Fruit fly (Drosophila melanogaster): ENCODE results near the gene Cp7Fa.

Cp7Fa gene

dm6 chrX:8517121-8518024 is 46.7 kb downstream of the Cp7Fa start, which contains the start of gene Nrg:
Nrg (plus strand) TSS chrX:8517373.
- TF ChIP-seq CTCF (optimal IDR thresholded peaks at IDR 0.05) (peak; percentile 31 to 46), CG8478 (optimal IDR thresholded peaks at IDR 0.05) (no peak)

dm6 chrX:8518025-8518661 is 47.5 kb downstream of the Cp7Fa start:
- no peak for TF ChIP-seq CG8478 (optimal IDR thresholded peaks at IDR 0.05)
- TF ChIP-seq CTCF (optimal IDR thresholded peaks at IDR 0.05), result no peak

- TF ChIP-seq CG8478 (optimal IDR thresholded peaks at IDR 0.05) (no peak), CTCF (optimal IDR thresholded peaks at IDR 0.05) (no peak)
Measured at dm6 chrX:8520517-8520916, 49.8 kb downstream of the Cp7Fa start.

- TF ChIP-seq CG8478 (optimal IDR thresholded peaks at IDR 0.05) (no peak), CTCF (optimal IDR thresholded peaks at IDR 0.05) (no peak)
Measured at dm6 chrX:8521492-8521891, 50.8 kb downstream of the Cp7Fa start.

dm6 chrX:8522504-8522903 is 51.8 kb downstream of the Cp7Fa start:
- no peak for TF ChIP-seq CTCF (optimal IDR thresholded peaks at IDR 0.05)
- TF ChIP-seq CG8478 (optimal IDR thresholded peaks at IDR 0.05), result no peak
